3 fruit fly cellular contexts compared by ENCODE assay signal in the genomic region with DNA sequence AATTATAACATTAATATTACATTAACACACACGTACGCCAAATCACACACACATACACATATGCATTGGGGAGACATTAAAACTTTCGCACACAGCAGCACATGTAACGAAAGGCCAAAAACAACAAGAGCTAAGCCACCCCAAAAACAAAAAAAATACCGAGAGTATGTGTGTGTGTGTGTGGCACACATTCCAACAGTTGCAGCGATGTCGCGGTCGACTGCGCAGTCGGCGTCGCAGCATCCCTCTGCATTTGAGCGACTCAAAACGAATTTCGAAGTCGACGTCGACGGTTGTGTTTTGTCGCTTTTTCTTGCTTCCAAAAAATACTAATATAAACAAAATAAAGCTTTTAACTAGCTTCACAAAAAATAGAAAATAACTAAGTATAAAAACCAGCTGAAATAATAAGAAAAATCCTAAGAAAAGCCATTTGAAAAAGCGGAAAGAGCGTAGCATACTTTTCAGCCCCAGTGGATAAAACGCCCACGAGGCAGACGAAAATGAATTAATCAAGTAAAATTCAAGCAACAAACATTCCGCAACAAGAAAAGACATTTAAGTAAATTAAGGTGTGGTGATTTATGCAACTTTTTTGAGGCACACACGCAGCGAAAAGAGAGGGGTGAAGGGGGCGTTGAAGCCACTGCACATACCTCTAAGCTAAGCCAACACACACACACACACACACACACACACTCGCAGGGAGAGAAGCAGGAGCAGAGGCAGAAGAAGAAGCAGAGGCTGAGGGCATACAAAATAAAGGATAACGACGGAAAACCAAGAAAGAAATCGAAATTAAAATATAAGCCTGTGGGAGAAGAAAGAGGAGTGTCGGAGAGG.
TF ChIP-seq lines count a peak whose summit lies in the region.

Gene CG46320, plus strand, starts transcription at position 246 of the 843 bp plus-strand sequence.

- no peak for TF ChIP-seq CTCF in whole organism, embryonic (GFP tag; optimal IDR thresholded peaks at IDR 0.05; lab: Kevin White, UChicago)

TF ChIP-seq in whole organism, adult, 20 proteins besides CTCF, POLR2A, EP300 and RAD21:
- TF ChIP-seq cnc (optimal IDR thresholded peaks at IDR 0.05; lab: Kevin White, UChicago) (no peak), kay (GFP tag; lab: Kevin White, UChicago; ENCODE audit: borderline replicate concordance) (peak; percentile 67)

TF ChIP-seq in whole organism, embryonic, 481 proteins besides CTCF, POLR2A, EP300 and RAD21:
- peak; percentile 27 for TF ChIP-seq sqz (GFP tag; optimal IDR thresholded peaks at IDR 0.05; lab: Kevin White, UChicago)
- no peak for TF ChIP-seq Hr39 (optimal IDR thresholded peaks at IDR 0.05; lab: Kevin White, UChicago)
- peak; percentile 72 for TF ChIP-seq sens (GFP tag; lab: Kevin White, UChicago)
- TF ChIP-seq Adf1 (GFP tag; IDR thresholded peaks at IDR 0.05; lab: Robert Waterston, UW): peak; percentile 75
- TF ChIP-seq crol (GFP tag; IDR thresholded peaks at IDR 0.05; lab: Robert Waterston, UW): peak; percentile 70
- peak; percentile 56 for TF ChIP-seq cg (GFP tag; optimal IDR thresholded peaks at IDR 0.05; lab: Kevin White, UChicago)
- no peak for TF ChIP-seq cwo (GFP tag; optimal IDR thresholded peaks at IDR 0.05; lab: Kevin White, UChicago)
- peak; percentile 85 for TF ChIP-seq abd-A (tag; optimal IDR thresholded peaks at IDR 0.05; lab: Kevin White, UChicago)
- peak; percentile 40 for TF ChIP-seq gfzf (GFP tag; optimal IDR thresholded peaks at IDR 0.05; lab: Kevin White, UChicago)
- 0 out of 2 replicates have a peak, but pooled peaks have one; percentile 0 for TF ChIP-seq CG42726 (GFP tag; IDR thresholded peaks at IDR 0.05; lab: Robert Waterston, UW; ENCODE audit: partially characterized antibody)
- peak; percentile 91 for TF ChIP-seq nerfin-1 (tag; optimal IDR thresholded peaks at IDR 0.05; lab: Kevin White, UChicago)
- TF ChIP-seq CG17385 (GFP tag; optimal IDR thresholded peaks at IDR 0.05; lab: Kevin White, UChicago): peak; percentile 38
- no peak for TF ChIP-seq Eip74EF (GFP tag; optimal IDR thresholded peaks at IDR 0.05; lab: Kevin White, UChicago)
- TF ChIP-seq gt (GFP tag; IDR thresholded peaks at IDR 0.05; lab: Robert Waterston, UW): no peak
- TF ChIP-seq vvl (GFP tag; IDR thresholded peaks at IDR 0.05; lab: Robert Waterston, UW): 0 out of 2 replicates have a peak, but pooled peaks have one; percentile 8
- TF ChIP-seq Awh (GFP tag; IDR thresholded peaks at IDR 0.05; lab: Robert Waterston, UW): no peak
- TF ChIP-seq CG10462 (GFP tag; optimal IDR thresholded peaks at IDR 0.05; lab: Kevin White, UChicago): no peak
- peak; percentile 90; the same call in 2 of the 3 replicates for TF ChIP-seq sr (GFP tag; IDR thresholded peaks at IDR 0.05; lab: Robert Waterston, UW)
- peak; percentile 78 for TF ChIP-seq sd (tag; optimal IDR thresholded peaks at IDR 0.05; lab: Kevin White, UChicago)
- peak; percentile 42; the same call in 1 of the 2 replicates for TF ChIP-seq CG4360 (GFP tag; IDR thresholded peaks at IDR 0.05; lab: Robert Waterston, UW)

TF ChIP-seq in whole organism, pupa, 21 proteins besides CTCF, POLR2A, EP300 and RAD21:
- TF ChIP-seq CG14655 (GFP tag; optimal IDR thresholded peaks at IDR 0.05; lab: Kevin White, UChicago) (no peak), CG4496 (GFP tag; IDR thresholded peaks at IDR 0.05; lab: Robert Waterston, UW) (0 out of 3 replicates have a peak, but pooled peaks have one; percentile 21)
